Worm (Caenorhabditis elegans) whole organism, L1 larva: ENCODE data around the gene mpk-1.

Source experiments
- ama-1 ChIP-seq: fragments of 150-350 bp; optimal IDR thresholded peaks from 2 replicates; lab custom pipeline; 2014
- egl-27 ChIP-seq, 2 experiments: fragments of 150-350 bp in 1 of 2; sonication (generic microtip); optimal IDR thresholded peaks; 3 replicates each; lab custom pipeline; 2017 to 2018; ENCODE audit warnings: missing biosample characterization in 2 of 2, missing genetic modification characterization in 2 of 2, missing genetic modification reagents in 2 of 2
- elt-3 ChIP-seq, 6 experiments: fragments of 150-350 bp in 1 of 6; sonication (generic microtip); optimal IDR thresholded peaks; 2 replicates each; lab custom pipeline; 2017 to 2018; ENCODE audit warnings: missing biosample characterization in 6 of 6, missing genetic modification characterization in 6 of 6, inconsistent platforms in 1 of 6
- lir-3 ChIP-seq: sonication (generic microtip); optimal IDR thresholded peaks from 2 replicates; lab custom pipeline; 2016; ENCODE audit warnings: mild to moderate bottlenecking, missing genetic modification characterization, moderate library complexity, missing compliant biosample characterization; ENCODE audit not compliant: poor library complexity
- nhr-11 ChIP-seq: fragments of 150-350 bp; optimal IDR thresholded peaks from 2 replicates; lab custom pipeline; 2014; ENCODE audit warnings: missing biosample characterization, missing genetic modification characterization
- nhr-12 ChIP-seq: sonication (generic microtip); optimal IDR thresholded peaks from 2 replicates; lab custom pipeline; 2017; ENCODE audit warnings: missing biosample characterization, missing genetic modification characterization
- nhr-237 ChIP-seq: fragments of 150-350 bp; optimal IDR thresholded peaks from 2 replicates; lab custom pipeline; 2014; ENCODE audit warnings: missing biosample characterization, missing genetic modification characterization
- nhr-76 ChIP-seq: sonication (generic microtip); optimal IDR thresholded peaks from 2 replicates; lab custom pipeline; 2017; ENCODE audit warnings: missing biosample characterization, missing genetic modification characterization
- pax-3 ChIP-seq: fragments of 200-800 bp; sonication (Bioruptor generic); optimal IDR thresholded peaks from 2 replicates; lab custom pipeline; 2018; ENCODE audit warnings: mild to moderate bottlenecking, missing genetic modification characterization, moderate library complexity, missing compliant biosample characterization
- pqm-1 ChIP-seq: sonication (generic microtip); optimal IDR thresholded peaks from 3 replicates; lab custom pipeline; 2017; ENCODE audit warnings: missing biosample characterization, missing genetic modification characterization
- snpc-4 ChIP-seq: fragments of 150-350 bp; optimal IDR thresholded peaks from 2 replicates; lab custom pipeline; 2014; ENCODE audit warnings: missing biosample characterization, missing genetic modification characterization
- tbx-2 ChIP-seq: sonication (generic microtip); optimal IDR thresholded peaks from 2 replicates; lab custom pipeline; 2016; ENCODE audit warnings: missing genetic modification characterization, missing compliant biosample characterization
- unc-62 ChIP-seq: fragments of 150-350 bp; optimal IDR thresholded peaks from 2 replicates; lab custom pipeline; 2014; ENCODE audit warnings: missing biosample characterization, missing genetic modification reagents, missing genetic modification characterization
- ztf-11 ChIP-seq, 2 experiments: sonication (generic microtip); optimal IDR thresholded peaks; 2 replicates each; lab custom pipeline; 2016 to 2017; ENCODE audit warnings: missing genetic modification characterization in 2 of 2, missing biosample characterization in 1 of 2, missing compliant biosample characterization in 1 of 2

- TF ChIP-seq nhr-12 (tag; lab: Kevin White, UChicago) (peak; percentile 65), ama-1 (peak; percentile 16), tbx-2 (tag; lab: Kevin White, UChicago) (peak; percentile 93), nhr-76 (tag; lab: Kevin White, UChicago) (no peak), lir-3 (tag; lab: Kevin White, UChicago) (peak; percentile 84), snpc-4 (tag; lab: Kevin White, UChicago) (peak; percentile 39), egl-27 (tag; optimal IDR thresholded peaks at IDR 0.05; lab: Kevin White, UChicago) (peak; percentile 61 to 94), ztf-11 (tag; optimal IDR thresholded peaks at IDR 0.05; lab: Kevin White, UChicago) (no peak), elt-3 (tag; optimal IDR thresholded peaks at IDR 0.05; lab: Kevin White, UChicago) (peak in 4 of 6 experiments; percentile 42 to 75 (median 66)), nhr-11 (tag; lab: Kevin White, UChicago) (peak; percentile 98), pax-3 (tag; lab: Kevin White, UChicago) (peak; percentile 80), nhr-237 (tag; lab: Kevin White, UChicago) (peak; percentile 93), pqm-1 (tag; lab: Kevin White, UChicago) (no peak), unc-62 (GFP tag; lab: Kevin White, UChicago) (no peak)
These were observed 9.8 kb upstream of the mpk-1 start for ce11 chrIII:4237660-4238059.
